Fruit fly (Drosophila melanogaster) whole organism, prepupa: Measurements from ENCODE around the gene CG32669.
A peak's percentile ranks its signal among the peaks of the same experiment; 100 is the strongest.

Source experiments
- CG10631 ChIP-seq: fragments of 200-800 bp; sonication (Bioruptor generic); optimal IDR thresholded peaks from 2 replicates; lab custom pipeline; 2016; ENCODE audit warnings: missing biosample characterization, missing genetic modification characterization
- CG10669 ChIP-seq: fragments of 200-800 bp; sonication (Bioruptor generic); optimal IDR thresholded peaks from 3 replicates; lab custom pipeline; 2018; ENCODE audit warnings: missing biosample characterization, mild to moderate bottlenecking, missing genetic modification characterization, moderate library complexity
- CG11762 ChIP-seq: fragments of 200-800 bp; sonication (Bioruptor generic); optimal IDR thresholded peaks from 3 replicates; lab custom pipeline; 2016; ENCODE audit warnings: missing biosample characterization, missing genetic modification characterization; ENCODE audit not compliant: insufficient read depth
- CG11902 ChIP-seq: fragments of 200-800 bp; sonication (Bioruptor generic); optimal IDR thresholded peaks from 3 replicates; lab custom pipeline; 2016; ENCODE audit warnings: missing biosample characterization, missing genetic modification characterization
- CG15336 ChIP-seq: fragments of 200-800 bp; sonication (Bioruptor generic); IDR thresholded peaks from 2 replicates; pipeline ENCODE4 v1.3.6; 2022; ENCODE audit warnings: missing biosample characterization, missing genetic modification characterization
- CG16779 ChIP-seq: fragments of 200-800 bp; sonication (Bioruptor generic); optimal IDR thresholded peaks from 3 replicates; lab custom pipeline; 2017; ENCODE audit warnings: missing biosample characterization, mild to moderate bottlenecking, missing genetic modification characterization
- CG3032 ChIP-seq: fragments of 200-800 bp; optimal IDR thresholded peaks from 2 replicates; lab custom pipeline; 2019; ENCODE audit warnings: missing biosample characterization, mild to moderate bottlenecking, missing genetic modification characterization, moderate library complexity
- CG31627 ChIP-seq: fragments of 200-800 bp; sonication (Bioruptor generic); optimal IDR thresholded peaks from 3 replicates; lab custom pipeline; 2016; ENCODE audit warnings: missing biosample characterization, missing genetic modification characterization
- CG32006 ChIP-seq: fragments of 200-800 bp; sonication (Bioruptor generic); optimal IDR thresholded peaks from 3 replicates; lab custom pipeline; 2017; ENCODE audit warnings: missing biosample characterization, mild to moderate bottlenecking, missing genetic modification characterization
- CG3919 ChIP-seq: fragments of 200-800 bp; sonication (Bioruptor generic); optimal IDR thresholded peaks from 3 replicates; lab custom pipeline; 2016; ENCODE audit warnings: missing biosample characterization, missing genetic modification characterization
- CG6163 ChIP-seq: fragments of 200-800 bp; sonication (Bioruptor generic); IDR thresholded peaks from 3 replicates; pipeline ENCODE4 v1.3.6; 2022; ENCODE audit warnings: missing biosample characterization, missing genetic modification characterization
- CG6276 ChIP-seq: fragments of 200-800 bp; sonication (Bioruptor generic); optimal IDR thresholded peaks from 2 replicates; lab custom pipeline; 2017; ENCODE audit warnings: missing biosample characterization, mild to moderate bottlenecking, missing genetic modification characterization
- CG6792 ChIP-seq: fragments of 200-800 bp; sonication (Bioruptor generic); optimal IDR thresholded peaks from 3 replicates; lab custom pipeline; 2016; ENCODE audit warnings: missing biosample characterization, missing genetic modification characterization
- CG8319 ChIP-seq: fragments of 200-800 bp; sonication (Bioruptor generic); optimal IDR thresholded peaks from 3 replicates; lab custom pipeline; 2016; ENCODE audit warnings: missing biosample characterization, missing genetic modification characterization
- CG8632 ChIP-seq: fragments of 200-800 bp; sonication (Bioruptor generic); optimal IDR thresholded peaks from 3 replicates; lab custom pipeline; 2016; ENCODE audit warnings: missing biosample characterization, missing genetic modification characterization
- CG9139 ChIP-seq: fragments of 200-800 bp; sonication (Bioruptor generic); optimal IDR thresholded peaks from 3 replicates; lab custom pipeline; 2017; ENCODE audit warnings: missing biosample characterization, mild to moderate bottlenecking, missing genetic modification characterization
- Eip75B ChIP-seq: fragments of 200-800 bp; sonication (Bioruptor generic); optimal IDR thresholded peaks from 3 replicates; lab custom pipeline; 2016; ENCODE audit warnings: missing biosample characterization, missing genetic modification characterization
- Eip78C ChIP-seq: fragments of 200-800 bp; sonication (Bioruptor generic); peaks from one replicate; lab custom pipeline; 2016; ENCODE audit warnings: missing biosample characterization, missing genetic modification characterization
- Ets96B ChIP-seq: fragments of 200-800 bp; optimal IDR thresholded peaks from 2 replicates; lab custom pipeline; 2019; ENCODE audit warnings: missing biosample characterization, mild to moderate bottlenecking, missing genetic modification characterization, moderate library complexity
- Gug ChIP-seq: fragments of 200-800 bp; sonication (Bioruptor generic); IDR thresholded peaks from 2 replicates; pipeline ENCODE4 v1.3.6; 2022; ENCODE audit warnings: missing biosample characterization, missing genetic modification characterization
- Hr39 ChIP-seq: fragments of 200-800 bp; sonication (Bioruptor generic); optimal IDR thresholded peaks from 2 replicates; lab custom pipeline; 2016; ENCODE audit warnings: missing biosample characterization, missing genetic modification characterization
- Hr4 ChIP-seq: fragments of 200-800 bp; sonication (Bioruptor generic); optimal IDR thresholded peaks from 3 replicates; lab custom pipeline; 2016; ENCODE audit warnings: missing biosample characterization, missing genetic modification characterization
- Met ChIP-seq: fragments of 200-800 bp; sonication (Bioruptor generic); optimal IDR thresholded peaks from 3 replicates; lab custom pipeline; 2016; ENCODE audit warnings: missing biosample characterization, missing genetic modification characterization
- OdsH ChIP-seq: fragments of 200-800 bp; sonication (Bioruptor generic); optimal IDR thresholded peaks from 3 replicates; lab custom pipeline; 2016; ENCODE audit warnings: missing biosample characterization, missing genetic modification characterization
- Smox ChIP-seq: fragments of 200-800 bp; sonication (Bioruptor generic); optimal IDR thresholded peaks from 3 replicates; lab custom pipeline; 2016; ENCODE audit warnings: missing biosample characterization, missing genetic modification characterization
- Sox102F ChIP-seq: fragments of 200-800 bp; sonication (Bioruptor generic); optimal IDR thresholded peaks from 2 replicates; lab custom pipeline; 2016; ENCODE audit warnings: missing biosample characterization, mild to moderate bottlenecking, missing genetic modification characterization
- Sox14 ChIP-seq: fragments of 200-800 bp; sonication (Bioruptor generic); optimal IDR thresholded peaks from 3 replicates; lab custom pipeline; 2016; ENCODE audit warnings: missing biosample characterization, missing genetic modification characterization
- Sox15 ChIP-seq: fragments of 200-800 bp; sonication (Bioruptor generic); optimal IDR thresholded peaks from 3 replicates; lab custom pipeline; 2016; ENCODE audit warnings: missing biosample characterization, missing genetic modification characterization
- acj6 ChIP-seq: fragments of 200-800 bp; sonication (Bioruptor generic); optimal IDR thresholded peaks from 3 replicates; lab custom pipeline; 2016; ENCODE audit warnings: missing biosample characterization, missing genetic modification characterization
- eg ChIP-seq: fragments of 200-800 bp; sonication (Bioruptor generic); IDR thresholded peaks from 3 replicates; pipeline ENCODE4 v1.3.6; 2022; ENCODE audit warnings: missing biosample characterization, missing genetic modification characterization
- esn ChIP-seq: fragments of 200-800 bp; sonication (Bioruptor generic); optimal IDR thresholded peaks from 2 replicates; lab custom pipeline; 2016; ENCODE audit warnings: missing biosample characterization, mild to moderate bottlenecking, missing genetic modification characterization, moderate library complexity
- fd59A ChIP-seq: fragments of 200-800 bp; sonication (Bioruptor generic); optimal IDR thresholded peaks from 2 replicates; lab custom pipeline; 2017; ENCODE audit warnings: missing biosample characterization, mild to moderate bottlenecking, missing genetic modification characterization, missing genetic modification reagents
- lz ChIP-seq: fragments of 200-800 bp; sonication (Bioruptor generic); optimal IDR thresholded peaks from 3 replicates; lab custom pipeline; 2016; ENCODE audit warnings: missing biosample characterization, missing genetic modification characterization
- pdm3 ChIP-seq: fragments of 200-800 bp; sonication (Bioruptor generic); optimal IDR thresholded peaks from 3 replicates; lab custom pipeline; 2016; ENCODE audit warnings: missing biosample characterization, missing genetic modification characterization
- salr ChIP-seq, 2 experiments: fragments of 200-800 bp; sonication (Bioruptor generic); optimal IDR thresholded peaks; 3 replicates each; lab custom pipeline; 2016 to 2018; ENCODE audit warnings: missing biosample characterization in 2 of 2, missing genetic modification characterization in 2 of 2, mild to moderate bottlenecking in 1 of 2
- ss ChIP-seq, 2 experiments: fragments of 200-800 bp; sonication (Bioruptor generic); optimal IDR thresholded peaks; 2 replicates in 1 of 2; 3 replicates in 1 of 2; lab custom pipeline; 2017 to 2018; ENCODE audit warnings: mild to moderate bottlenecking in 2 of 2, missing biosample characterization in 2 of 2, missing genetic modification characterization in 2 of 2, moderate library complexity in 1 of 2
- svp ChIP-seq: fragments of 200-800 bp; sonication (Bioruptor generic); peaks from one replicate; lab custom pipeline; 2016; ENCODE audit warnings: missing biosample characterization, missing genetic modification characterization
- topi ChIP-seq: fragments of 200-800 bp; sonication (Bioruptor generic); optimal IDR thresholded peaks from 3 replicates; lab custom pipeline; 2016; ENCODE audit warnings: missing biosample characterization, missing genetic modification characterization
- vri ChIP-seq: fragments of 200-800 bp; sonication (Bioruptor generic); optimal IDR thresholded peaks from 3 replicates; lab custom pipeline; 2016; ENCODE audit warnings: missing biosample characterization, mild to moderate bottlenecking, missing genetic modification characterization

Gene CG32669

DNA sequence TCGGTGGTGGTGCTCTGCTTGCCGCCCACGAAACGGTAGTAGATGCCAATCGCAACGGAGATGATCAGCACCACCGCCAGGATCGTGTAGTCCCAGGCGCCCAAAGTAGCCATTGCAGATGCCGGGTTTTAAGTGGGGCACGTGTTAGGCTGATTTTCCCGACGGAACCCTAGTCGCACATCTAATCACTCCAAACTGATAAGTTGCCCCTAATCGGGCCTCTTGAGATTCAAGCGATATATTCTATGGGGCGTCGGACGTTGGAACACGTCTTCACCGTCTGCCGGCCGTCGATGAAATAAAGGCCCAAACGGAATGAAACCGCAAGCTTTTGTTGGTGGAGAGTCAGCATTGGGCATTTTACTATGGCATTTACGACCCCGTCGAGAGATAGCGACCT, at the start of gene CG32669:
TSS of gene CG32669 (minus strand) at position 275 of the 400 bp plus-strand sequence.
- TF ChIP-seq CG6792 (GFP tag; lab: Kevin White, UChicago) (no peak), CG8632 (no peak)

DNA sequence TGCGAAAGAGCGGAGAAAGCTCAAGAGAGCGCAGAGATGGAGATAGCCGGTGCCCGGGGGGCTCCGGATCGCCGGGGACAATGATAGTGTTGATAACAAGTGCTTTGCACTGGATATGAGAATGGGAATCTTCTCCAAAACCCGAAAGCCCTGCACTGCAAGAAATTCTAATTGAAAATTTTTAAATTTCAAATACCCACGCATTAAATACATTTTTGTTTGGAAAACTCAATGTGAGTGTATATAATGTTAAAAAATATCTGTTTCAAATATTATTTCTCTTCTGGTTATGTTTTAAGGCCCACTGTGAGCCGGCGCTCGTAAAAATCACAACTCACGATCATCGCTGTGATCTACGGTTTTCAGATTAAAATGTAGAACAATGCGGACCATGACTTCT, 48.3 kb upstream of the CG32669 start:
- TF ChIP-seq svp (peak; percentile 86), pdm3 (GFP tag; lab: Kevin White, UChicago) (peak; percentile 38), eg (peak; percentile 38; the same call in 1 of the 3 replicates), Ets96B (tag; lab: Kevin White, UChicago) (peak; percentile 21), fd59A (GFP tag; lab: Kevin White, UChicago) (no peak), Sox102F (GFP tag; lab: Kevin White, UChicago) (peak; percentile 61), CG31627 (peak; percentile 21), Eip78C (GFP tag; lab: Kevin White, UChicago) (peak; percentile 82), Gug (GFP tag; lab: Robert Waterston, UW) (no peak), CG6276 (GFP tag; lab: Kevin White, UChicago) (no peak), esn (GFP tag; lab: Kevin White, UChicago) (peak; percentile 39), lz (GFP tag; lab: Kevin White, UChicago) (peak; percentile 22), acj6 (GFP tag; lab: Kevin White, UChicago) (peak; percentile 28), CG3919 (GFP tag; lab: Kevin White, UChicago) (peak; percentile 1), CG3032 (tag; lab: Kevin White, UChicago) (peak; percentile 14), topi (peak; percentile 34), CG6792 (GFP tag; lab: Kevin White, UChicago) (peak; percentile 8), Met (GFP tag; lab: Kevin White, UChicago) (peak; percentile 33), Smox (peak; percentile 34), Eip75B (GFP tag; lab: Kevin White, UChicago) (peak; percentile 39), OdsH (GFP tag; lab: Kevin White, UChicago) (peak; percentile 30), Sox15 (GFP tag; lab: Kevin White, UChicago) (no peak), Sox14 (GFP tag; lab: Kevin White, UChicago) (peak; percentile 24), Hr39 (GFP tag; lab: Kevin White, UChicago) (peak; percentile 32), CG32006 (peak; percentile 27), ss (GFP tag; optimal IDR thresholded peaks at IDR 0.05; lab: Kevin White, UChicago) (no peak)
- TF ChIP-seq, all 60 proteins: peak for 21

DNA sequence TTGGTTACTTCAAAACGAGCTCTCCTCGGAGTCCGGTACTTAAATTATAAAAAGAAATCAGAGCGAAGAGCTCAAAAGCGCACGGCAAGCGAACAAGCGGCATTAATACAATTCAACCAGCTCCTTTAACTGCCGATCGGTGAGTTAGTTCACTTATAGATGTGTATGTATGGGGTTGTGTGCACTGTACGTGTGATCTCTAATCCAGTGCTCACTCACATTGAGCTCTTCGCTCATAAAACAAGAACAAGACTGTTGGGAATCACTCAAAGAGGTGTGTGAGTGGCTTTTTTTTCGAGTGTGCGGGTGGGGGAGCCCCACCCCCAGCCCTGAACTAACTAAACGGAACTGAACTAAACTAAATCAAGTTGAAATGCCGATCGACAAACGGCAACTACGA, 46.3 kb upstream of the CG32669 start, which contains the start of gene Ork1:
TSS of gene Ork1 (minus strand) at position 101 of the 400 bp plus-strand sequence.
- TF ChIP-seq vri (no peak), Gug (GFP tag; lab: Robert Waterston, UW) (no peak), ss (GFP tag; optimal IDR thresholded peaks at IDR 0.05; lab: Kevin White, UChicago) (no peak), CG8319 (GFP tag; lab: Kevin White, UChicago) (no peak), CG9139 (GFP tag; lab: Kevin White, UChicago) (no peak), CG10631 (GFP tag; lab: Kevin White, UChicago) (no peak)

DNA sequence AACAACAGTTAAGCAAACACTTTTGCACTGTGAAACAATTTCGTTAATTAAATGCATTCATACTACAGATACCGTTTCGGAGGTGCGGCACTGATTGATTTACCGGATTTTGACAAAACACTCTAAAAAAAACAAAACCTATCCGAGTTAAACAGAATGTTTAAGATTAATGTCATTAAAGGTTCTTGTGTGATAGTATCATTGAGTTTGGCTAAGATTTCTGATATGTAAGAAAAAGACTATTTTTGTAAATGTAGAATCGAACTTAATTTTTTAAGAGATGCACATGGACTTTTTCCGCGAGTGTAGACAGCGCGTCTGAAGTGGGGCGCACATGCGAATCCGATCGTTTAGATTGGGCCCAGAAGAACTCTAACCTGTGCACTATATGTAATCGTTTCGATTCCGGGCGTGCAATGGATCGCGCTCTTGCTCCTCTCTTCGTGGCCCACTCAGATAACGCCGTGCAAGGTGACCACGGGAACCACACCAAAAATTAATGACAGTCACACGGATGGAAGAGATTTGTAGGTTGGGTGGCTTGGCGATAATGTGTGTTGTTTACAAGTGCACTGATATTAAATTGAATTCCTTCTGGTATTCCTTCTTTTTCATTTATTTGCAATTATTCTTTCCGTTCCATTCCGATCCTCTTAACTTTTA, 45.2 kb upstream of the CG32669 start:
- TF ChIP-seq topi (peak; percentile 12), Sox15 (GFP tag; lab: Kevin White, UChicago) (no peak), CG3919 (GFP tag; lab: Kevin White, UChicago) (no peak), CG16779 (tag; lab: Kevin White, UChicago) (no peak), OdsH (GFP tag; lab: Kevin White, UChicago) (no peak), CG11902 (GFP tag; lab: Kevin White, UChicago) (no peak), CG8632 (no peak), svp (peak; percentile 97), pdm3 (GFP tag; lab: Kevin White, UChicago) (no peak), CG6163 (GFP tag; lab: Robert Waterston, UW) (no peak), fd59A (GFP tag; lab: Kevin White, UChicago) (no peak), esn (GFP tag; lab: Kevin White, UChicago) (peak; percentile 14), salr (GFP tag; optimal IDR thresholded peaks at IDR 0.05; lab: Kevin White, UChicago) (no peak), acj6 (GFP tag; lab: Kevin White, UChicago) (no peak), Met (GFP tag; lab: Kevin White, UChicago) (peak; percentile 8), Ets96B (tag; lab: Kevin White, UChicago) (no peak), vri (peak; percentile 3), lz (GFP tag; lab: Kevin White, UChicago) (no peak), CG10669 (GFP tag; lab: Kevin White, UChicago) (no peak), CG11762 (GFP tag; lab: Kevin White, UChicago) (no peak), Hr39 (GFP tag; lab: Kevin White, UChicago) (no peak), Eip78C (GFP tag; lab: Kevin White, UChicago) (peak; percentile 60), Hr4 (GFP tag; lab: Kevin White, UChicago) (no peak), CG15336 (no peak)
